Fruit fly (Drosophila melanogaster): ENCODE measurements around the gene CG5001.

CG5001 gene

DNA sequence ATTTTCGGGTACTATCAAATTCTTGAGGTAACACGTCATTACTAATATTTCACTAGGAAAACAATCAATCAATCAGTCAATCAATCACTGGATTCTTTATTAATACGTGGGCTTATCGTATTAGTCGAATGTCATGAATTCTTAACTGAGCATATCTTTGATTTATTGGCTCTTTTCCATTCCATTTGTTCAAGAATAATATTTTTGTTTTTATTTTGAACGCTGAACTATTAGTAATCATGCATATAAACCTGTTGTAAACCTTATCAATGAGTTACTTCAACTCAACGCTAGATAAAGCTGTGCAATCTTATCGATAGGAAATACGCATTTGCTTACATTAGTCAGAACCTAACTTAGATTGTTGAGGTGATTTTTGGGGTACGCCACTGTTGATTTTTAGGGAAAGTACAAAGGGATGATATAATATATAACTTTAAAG is 15.9 kb downstream of the CG5001 start:
- TF ChIP-seq CG2889 (GFP tag; IDR thresholded peaks at IDR 0.05) (no peak), sisA (GFP tag; IDR thresholded peaks at IDR 0.05) (no peak), CG10267 (tag; optimal IDR thresholded peaks at IDR 0.05) (no peak), BtbVII (GFP tag; optimal IDR thresholded peaks at IDR 0.05) (peak; percentile 67), sens-2 (GFP tag; IDR thresholded peaks at IDR 0.05) (0 out of 2 replicates have a peak, but pooled peaks have one; percentile 24), CG6854 (GFP tag; optimal IDR thresholded peaks at IDR 0.05) (no peak), Pdp1 (GFP tag; optimal IDR thresholded peaks at IDR 0.05) (peak in 1 of 2 experiments; percentile 1), CG2678 (tag; optimal IDR thresholded peaks at IDR 0.05) (peak; percentile 14), Dip2 (GFP tag; IDR thresholded peaks at IDR 0.05) (no peak), salm (tag; optimal IDR thresholded peaks at IDR 0.05) (peak; percentile 81), CG1529 (GFP tag; optimal IDR thresholded peaks at IDR 0.05) (no peak), shn (GFP tag; optimal IDR thresholded peaks at IDR 0.05) (no peak), mirr (GFP tag; optimal IDR thresholded peaks at IDR 0.05) (peak; percentile 60), kah (GFP tag; optimal IDR thresholded peaks at IDR 0.05) (no peak), CG5245 (GFP tag; optimal IDR thresholded peaks at IDR 0.05) (no peak), CG12391 (tag; optimal IDR thresholded peaks at IDR 0.05) (no peak), Hmr (GFP tag; optimal IDR thresholded peaks at IDR 0.05) (no peak), CG7372 (GFP tag; IDR thresholded peaks at IDR 0.05) (no peak), grn (GFP tag; optimal IDR thresholded peaks at IDR 0.05) (peak; percentile 79), sug (tag; optimal IDR thresholded peaks at IDR 0.05) (peak; percentile 26), Hey (tag; optimal IDR thresholded peaks at IDR 0.05) (no peak), CG15269 (tag; optimal IDR thresholded peaks at IDR 0.05) (peak; percentile 21), cwo (GFP tag; optimal IDR thresholded peaks at IDR 0.05) (no peak), maf-S (GFP tag; optimal IDR thresholded peaks at IDR 0.05) (no peak), lab (GFP tag; optimal IDR thresholded peaks at IDR 0.05) (peak; percentile 79), btn (GFP tag; optimal IDR thresholded peaks at IDR 0.05) (no peak), CG12155 (GFP tag; optimal IDR thresholded peaks at IDR 0.05) (no peak), exex (tag; optimal IDR thresholded peaks at IDR 0.05) (peak; percentile 97), Oaz (GFP tag; IDR thresholded peaks at IDR 0.05) (no peak), CG2116 (GFP tag; optimal IDR thresholded peaks at IDR 0.05) (no peak), CG3281 (GFP tag; optimal IDR thresholded peaks at IDR 0.05) (no peak), sima (GFP tag; optimal IDR thresholded peaks at IDR 0.05) (no peak), CG4282 (GFP tag; optimal IDR thresholded peaks at IDR 0.05) (no peak), fd102C (GFP tag; optimal IDR thresholded peaks at IDR 0.05) (no peak), CG34376 (GFP tag; optimal IDR thresholded peaks at IDR 0.05) (peak; percentile 58), CG8281 (tag; optimal IDR thresholded peaks at IDR 0.05) (peak; percentile 91), odd (GFP tag; optimal IDR thresholded peaks at IDR 0.05) (no peak), sd (tag; optimal IDR thresholded peaks at IDR 0.05) (peak; percentile 93), GATAe (GFP tag; conservative IDR thresholded peaks at IDR 0.05) (0 out of 2 replicates have a peak, but pooled peaks have one; percentile 55), Dref (GFP tag; IDR thresholded peaks at IDR 0.05) (no peak)

- TF ChIP-seq Med (GFP tag) (peak; percentile 15), CG9932 (GFP tag; IDR thresholded peaks at IDR 0.05) (peak; percentile 8; the same call in 1 of the 2 replicates), row (GFP tag; IDR thresholded peaks at IDR 0.05) (0 out of 3 replicates have a peak, but pooled peaks have one; percentile 11), Doc3 (GFP tag; IDR thresholded peaks at IDR 0.05; ENCODE audit: partially characterized antibody) (no peak), CG7271 (tag; optimal IDR thresholded peaks at IDR 0.05) (no peak), Poxn (GFP tag; IDR thresholded peaks at IDR 0.05) (0 out of 2 replicates have a peak, but pooled peaks have one; percentile 14), Ets65A (GFP tag) (peak; percentile 51), CG11696 (GFP tag; IDR thresholded peaks at IDR 0.05) (peak; percentile 52)
Measured at dm6 chr2L:1202445-1202844, 16.9 kb downstream of the CG5001 start.

All from whole organism, embryonic.